Fruit fly (Drosophila melanogaster) whole organism: ENCODE results near the gene corn.

ENCODE experiments used
- CG8478 ChIP-seq: fragments of >200 bp; optimal IDR thresholded peaks from 2 replicates; lab custom pipeline; 2018; ENCODE audit warnings: inconsistent platforms
- Dll ChIP-seq: fragments of >200 bp; optimal IDR thresholded peaks from 2 replicates; lab custom pipeline; 2017
- EcR ChIP-seq, 2 experiments: fragments of >200 bp; optimal IDR thresholded peaks; 2 replicates each; lab custom pipeline; 2017; ENCODE audit warnings: missing biosample characterization in 2 of 2, missing genetic modification characterization in 2 of 2, missing genetic modification reagents in 2 of 2
- pan ChIP-seq: fragments of >200 bp; optimal IDR thresholded peaks from 2 replicates; lab custom pipeline; 2017
- psq ChIP-seq: fragments of >200 bp; optimal IDR thresholded peaks from 2 replicates; lab custom pipeline; 2017
- usp ChIP-seq: fragments of >200 bp; optimal IDR thresholded peaks from 2 replicates; lab custom pipeline; 2017; ENCODE audit warnings: missing biosample characterization, missing genetic modification characterization, mixed read lengths

dm6 chr3L:7157713-7158112 lies 840 bp upstream of the corn start, which contains the start of gene CG8620:
- TF ChIP-seq usp (GFP tag; lab: Kevin White, UChicago) (no peak), psq (lab: Kevin White, UChicago) (no peak), CG8478 (lab: Kevin White, UChicago) (no peak), pan (lab: Kevin White, UChicago) (no peak), EcR (GFP tag; optimal IDR thresholded peaks at IDR 0.05; lab: Kevin White, UChicago) (no peak), Dll (no peak)
